Worm (Caenorhabditis elegans) whole organism, late embryonic: ENCODE results near the gene sru-15.

Experiments
- F13H6.1 ChIP-seq: sonication (generic microtip); optimal IDR thresholded peaks from 2 replicates; lab custom pipeline; 2016; ENCODE audit warnings: missing genetic modification characterization, missing compliant biosample characterization
- K09A11.1 ChIP-seq: sonication (generic microtip); optimal IDR thresholded peaks from 2 replicates; lab custom pipeline; 2017; ENCODE audit warnings: antibody characterized with exemption, mild to moderate bottlenecking, missing genetic modification characterization, missing compliant biosample characterization; ENCODE audit not compliant: insufficient read depth
- T23F11.4 ChIP-seq: fragments of 200-800 bp; sonication (Bioruptor generic); optimal IDR thresholded peaks from 2 replicates; lab custom pipeline; 2018; ENCODE audit warnings: mild to moderate bottlenecking, missing genetic modification characterization, missing compliant biosample characterization
- Y22D7AL.16 ChIP-seq: sonication (generic microtip); optimal IDR thresholded peaks from 2 replicates; lab custom pipeline; 2016; ENCODE audit warnings: missing genetic modification characterization, missing compliant biosample characterization
- ahr-1 ChIP-seq: sonication (generic microtip); optimal IDR thresholded peaks from 2 replicates; lab custom pipeline; 2016; ENCODE audit warnings: missing genetic modification characterization, missing compliant biosample characterization
- ama-1 ChIP-seq: fragments of 150-350 bp; optimal IDR thresholded peaks from 2 replicates; lab custom pipeline; 2014
- ceh-14 ChIP-seq: sonication (generic microtip); optimal IDR thresholded peaks from 2 replicates; lab custom pipeline; 2016; ENCODE audit warnings: missing genotype, missing genetic modification characterization, missing compliant biosample characterization
- ceh-2 ChIP-seq: sonication (generic microtip); optimal IDR thresholded peaks from 2 replicates; lab custom pipeline; 2016; ENCODE audit warnings: missing genotype, missing genetic modification characterization, missing compliant biosample characterization
- ceh-24 ChIP-seq: sonication (generic microtip); optimal IDR thresholded peaks from 2 replicates; lab custom pipeline; 2016; ENCODE audit warnings: mild to moderate bottlenecking, missing genetic modification characterization, missing compliant biosample characterization
- ceh-30 ChIP-seq: fragments of 150-350 bp; optimal IDR thresholded peaks from 2 replicates; lab custom pipeline; 2014; ENCODE audit warnings: missing biosample characterization, missing genetic modification characterization
- ceh-9 ChIP-seq: sonication (generic microtip); optimal IDR thresholded peaks from 2 replicates; lab custom pipeline; 2016; ENCODE audit warnings: mild to moderate bottlenecking, missing genetic modification characterization, inconsistent platforms, missing compliant biosample characterization
- che-1 ChIP-seq: sonication (generic microtip); optimal IDR thresholded peaks from 2 replicates; lab custom pipeline; 2016; ENCODE audit warnings: mild to moderate bottlenecking, missing genetic modification characterization, missing compliant biosample characterization
- dve-1 ChIP-seq: sonication (generic microtip); optimal IDR thresholded peaks from 2 replicates; lab custom pipeline; 2017; ENCODE audit warnings: antibody characterized with exemption, mild to moderate bottlenecking, missing genetic modification characterization, missing compliant biosample characterization
- elt-2 ChIP-seq: sonication (generic microtip); optimal IDR thresholded peaks from 2 replicates; lab custom pipeline; 2016; ENCODE audit warnings: missing genetic modification reagents, missing genetic modification characterization, missing compliant biosample characterization
- ets-4 ChIP-seq: sonication (generic microtip); optimal IDR thresholded peaks from 2 replicates; lab custom pipeline; 2016; ENCODE audit warnings: missing genetic modification characterization, missing compliant biosample characterization
- fax-1 ChIP-seq: sonication (generic microtip); optimal IDR thresholded peaks from 2 replicates; lab custom pipeline; 2016; ENCODE audit warnings: missing genotype, missing genetic modification characterization, missing compliant biosample characterization
- hlh-15 ChIP-seq: sonication (generic microtip); optimal IDR thresholded peaks from 2 replicates; lab custom pipeline; 2016; ENCODE audit warnings: missing genetic modification characterization, missing compliant biosample characterization
- hlh-30 ChIP-seq: sonication (generic microtip); optimal IDR thresholded peaks from 2 replicates; lab custom pipeline; 2017; ENCODE audit warnings: antibody characterized with exemption, missing genetic modification characterization, missing compliant biosample characterization; ENCODE audit not compliant: insufficient read depth
- lin-11 ChIP-seq: fragments of 200-800 bp; sonication (Bioruptor generic); optimal IDR thresholded peaks from 2 replicates; lab custom pipeline; 2018; ENCODE audit warnings: mild to moderate bottlenecking, missing genetic modification characterization, missing compliant biosample characterization
- nhr-11 ChIP-seq: fragments of 150-350 bp; optimal IDR thresholded peaks from 2 replicates; lab custom pipeline; 2014; ENCODE audit warnings: missing biosample characterization, missing genetic modification characterization
- pax-1 ChIP-seq: fragments of 150-350 bp; optimal IDR thresholded peaks from 2 replicates; lab custom pipeline; 2014; ENCODE audit warnings: missing biosample characterization, missing genetic modification characterization
- pha-2 ChIP-seq: sonication (generic microtip); optimal IDR thresholded peaks from 2 replicates; lab custom pipeline; 2017; ENCODE audit warnings: mild to moderate bottlenecking, missing genetic modification characterization, missing compliant biosample characterization
- pros-1 ChIP-seq: fragments of 150-350 bp; optimal IDR thresholded peaks from 2 replicates; lab custom pipeline; 2014; ENCODE audit warnings: missing biosample characterization, missing genetic modification reagents, missing genetic modification characterization
- ref-2 ChIP-seq: sonication (generic microtip); optimal IDR thresholded peaks from 2 replicates; lab custom pipeline; 2016; ENCODE audit warnings: missing genetic modification characterization, missing compliant biosample characterization
- rnt-1 ChIP-seq: sonication (generic microtip); optimal IDR thresholded peaks from 2 replicates; lab custom pipeline; 2016; ENCODE audit warnings: missing genetic modification characterization, missing compliant biosample characterization
- sdc-2 ChIP-seq: sonication (generic microtip); optimal IDR thresholded peaks from 2 replicates; lab custom pipeline; 2016; ENCODE audit warnings: missing genotype, missing genetic modification characterization, missing compliant biosample characterization
- sox-2 ChIP-seq: fragments of 200-800 bp; sonication (Bioruptor generic); IDR thresholded peaks from 2 replicates; pipeline ENCODE4 v1.3.6; 2022; ENCODE audit warnings: missing genetic modification reagents, missing genetic modification characterization, missing compliant biosample characterization
- syd-9 ChIP-seq: sonication (generic microtip); optimal IDR thresholded peaks from 2 replicates; lab custom pipeline; 2016; ENCODE audit warnings: mild to moderate bottlenecking, missing genetic modification characterization, moderate library complexity, missing compliant biosample characterization
- tbx-2 ChIP-seq: sonication (generic microtip); optimal IDR thresholded peaks from 2 replicates; lab custom pipeline; 2016; ENCODE audit warnings: missing genetic modification characterization, missing compliant biosample characterization
- tbx-7 ChIP-seq: sonication (generic microtip); optimal IDR thresholded peaks from 2 replicates; lab custom pipeline; 2016; ENCODE audit warnings: missing genotype, missing genetic modification characterization, missing compliant biosample characterization
- ttx-3 ChIP-seq: sonication (generic microtip); optimal IDR thresholded peaks from 2 replicates; lab custom pipeline; 2016; ENCODE audit warnings: missing genetic modification reagents, missing genetic modification characterization, missing compliant biosample characterization
- unc-3 ChIP-seq, 2 experiments: fragments of 200-800 bp in 1 of 2; sonication (Bioruptor generic) in 1 of 2; sonication (generic microtip) in 1 of 2; conservative IDR thresholded peaks in 1 of 2; optimal IDR thresholded peaks in 1 of 2; 2 replicates each; pipeline versions ENCODE4 v1.3.6 to Lab custom; 2016 to 2022; ENCODE audit warnings: missing compliant biosample characterization in 2 of 2, missing genetic modification characterization in 2 of 2, missing genetic modification reagents in 1 of 2
- unc-55 ChIP-seq: sonication (generic microtip); optimal IDR thresholded peaks from 2 replicates; lab custom pipeline; 2017; ENCODE audit warnings: missing biosample characterization, missing genetic modification reagents, missing genetic modification characterization
- unc-86 ChIP-seq: sonication (generic microtip); optimal IDR thresholded peaks from 2 replicates; lab custom pipeline; 2016; ENCODE audit warnings: missing genetic modification characterization, missing compliant biosample characterization

Gene sru-15

ce11 chrIV:17432223-17432826 lies 36.3 kb downstream of the sru-15 start:
- TF ChIP-seq ceh-24 = no peak
- no peak for TF ChIP-seq rnt-1 (tag; lab: Kevin White, UChicago)
- no peak for TF ChIP-seq lin-11 (tag; lab: Kevin White, UChicago)
- peak; percentile 10 for TF ChIP-seq elt-2

- no peak for TF ChIP-seq lin-11 (tag; lab: Kevin White, UChicago)
- TF ChIP-seq ceh-2 (tag; lab: Kevin White, UChicago) = no peak
- TF ChIP-seq Y22D7AL.16 (tag; lab: Kevin White, UChicago) = no peak
- TF ChIP-seq ttx-3 (tag; lab: Kevin White, UChicago) = no peak
- TF ChIP-seq ama-1 (lab: Kevin White, UChicago) = no peak
- TF ChIP-seq F13H6.1 = no peak
- TF ChIP-seq ceh-30 (tag; lab: Kevin White, UChicago) = no peak
- TF ChIP-seq fax-1 (tag; lab: Kevin White, UChicago) = no peak
- TF ChIP-seq unc-3 (GFP tag; conservative IDR thresholded peaks at IDR 0.05; lab: Robert Waterston, UW) = no peak
- TF ChIP-seq unc-3 (tag; optimal IDR thresholded peaks at IDR 0.05; lab: Kevin White, UChicago) = no peak
These were observed 39.2 kb downstream of the sru-15 start for ce11 chrIV:17435228-17435627.

ce11 chrIV:17436552-17436951 lies 40.5 kb downstream of the sru-15 start, which contains the start of gene gcy-27:
Gene gcy-27, minus strand, starts transcription at chrIV:17436652.
- TF ChIP-seq pha-2 (tag; lab: Kevin White, UChicago) (no peak), dve-1 (tag; lab: Kevin White, UChicago) (no peak), fax-1 (tag; lab: Kevin White, UChicago) (no peak), K09A11.1 (tag; lab: Kevin White, UChicago) (no peak), pros-1 (tag; lab: Kevin White, UChicago) (no peak), pax-1 (no peak), hlh-15 (tag; lab: Kevin White, UChicago) (no peak), rnt-1 (tag; lab: Kevin White, UChicago) (no peak), ttx-3 (tag; lab: Kevin White, UChicago) (no peak), nhr-11 (no peak), unc-55 (GFP tag; lab: Kevin White, UChicago) (no peak)

- TF ChIP-seq sdc-2 (tag; lab: Kevin White, UChicago) (no peak), pax-1 (no peak), dve-1 (tag; lab: Kevin White, UChicago) (no peak), Y22D7AL.16 (tag; lab: Kevin White, UChicago) (no peak), ttx-3 (tag; lab: Kevin White, UChicago) (no peak), ets-4 (tag; lab: Kevin White, UChicago) (no peak)
These were observed 41.0 kb downstream of the sru-15 start, which contains the start of gene C06A12.8 for ce11 chrIV:17437038-17437437. Gene C06A12.8, plus strand, starts transcription at chrIV:17437338.

- no peak for TF ChIP-seq pax-1
- TF ChIP-seq syd-9 (tag; lab: Kevin White, UChicago) = no peak
- no peak for TF ChIP-seq ahr-1
- no peak for TF ChIP-seq unc-86 (tag; lab: Kevin White, UChicago)
- no peak for TF ChIP-seq Y22D7AL.16 (tag; lab: Kevin White, UChicago)
- TF ChIP-seq unc-3 (GFP tag; conservative IDR thresholded peaks at IDR 0.05; lab: Robert Waterston, UW) = no peak
- TF ChIP-seq unc-3 (tag; optimal IDR thresholded peaks at IDR 0.05; lab: Kevin White, UChicago) = no peak
- TF ChIP-seq ref-2 (tag; lab: Kevin White, UChicago) = no peak
- no peak for TF ChIP-seq T23F11.4
- TF ChIP-seq rnt-1 (tag; lab: Kevin White, UChicago) = no peak
- TF ChIP-seq che-1 = no peak
- no peak for TF ChIP-seq ceh-9
- no peak for TF ChIP-seq tbx-7 (tag; lab: Kevin White, UChicago)
- TF ChIP-seq sox-2 (GFP tag; lab: Robert Waterston, UW) = no peak
- TF ChIP-seq tbx-2 (tag; lab: Kevin White, UChicago) = no peak
- TF ChIP-seq hlh-30 (tag; lab: Kevin White, UChicago) = no peak
- no peak for TF ChIP-seq K09A11.1 (tag; lab: Kevin White, UChicago)
- TF ChIP-seq ceh-14 (tag; lab: Kevin White, UChicago) = no peak
These were observed 44.0 kb downstream of the sru-15 start, which contains the start of gene C06A12.19 for ce11 chrIV:17440001-17440400. Gene C06A12.19, minus strand, starts transcription at chrIV:17440101.
